Worm (Caenorhabditis elegans): ENCODE measurements around the gene ZK353.10.

ce11 chrIII:8429497-8429896 lies 35.3 kb upstream of the ZK353.10 start:
- no peak for TF ChIP-seq pha-4 (tag; optimal IDR thresholded peaks at IDR 0.05)
- TF ChIP-seq nhr-77 (tag; optimal IDR thresholded peaks at IDR 0.05), result no peak
- no peak for TF ChIP-seq nhr-76 (tag; optimal IDR thresholded peaks at IDR 0.05)
- no peak for TF ChIP-seq nhr-237 (tag; optimal IDR thresholded peaks at IDR 0.05)
- no peak for TF ChIP-seq R02D3.7 (tag; optimal IDR thresholded peaks at IDR 0.05)

All from whole organism, L3 larva.